Worm (Caenorhabditis elegans): ENCODE data around the gene ppm-2.
A peak's percentile ranks its signal among the peaks of the same experiment; 100 is the strongest.

Gene ppm-2

DNA sequence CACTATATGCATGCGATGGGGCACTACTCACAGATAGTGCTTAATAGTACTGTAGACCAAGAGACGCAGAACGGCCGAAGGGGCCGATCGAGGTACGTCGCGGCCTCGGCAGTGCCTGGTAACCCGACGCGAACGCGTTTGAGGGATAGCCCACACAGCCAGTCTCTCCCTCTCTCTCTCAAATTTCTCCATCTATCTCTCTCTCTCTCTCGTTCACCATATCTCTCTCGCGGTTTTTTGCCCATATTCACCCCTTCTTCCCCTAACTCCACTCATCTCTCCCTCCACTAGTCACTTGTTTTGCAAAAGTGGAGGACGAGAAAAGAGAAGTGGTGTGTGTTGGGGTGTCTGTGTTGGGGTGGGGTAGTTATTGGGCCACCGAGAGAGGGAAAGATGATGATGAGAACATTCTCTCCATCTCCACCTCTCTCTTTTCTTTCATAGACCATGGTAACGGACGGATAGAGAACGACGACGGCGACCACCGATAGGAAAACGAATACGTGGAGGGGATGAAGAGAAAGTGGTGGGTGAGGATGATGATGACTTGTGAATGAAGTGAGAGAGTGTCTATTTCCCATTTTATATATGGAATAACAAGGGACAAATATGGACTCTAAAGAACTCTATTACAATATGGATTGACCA lies 16.6 kb downstream of the ppm-2 start (continued):
- TF ChIP-seq lin-15B (tag; optimal IDR thresholded peaks at IDR 0.05) = no peak
- TF ChIP-seq elt-3 (tag; optimal IDR thresholded peaks at IDR 0.05) = no peak
- TF ChIP-seq nhr-28 (tag; optimal IDR thresholded peaks at IDR 0.05) = no peak
- no peak for TF ChIP-seq efl-3 (GFP tag; optimal IDR thresholded peaks at IDR 0.05)
- no peak for TF ChIP-seq zag-1 (tag; optimal IDR thresholded peaks at IDR 0.05)
- no peak for TF ChIP-seq egl-13 (tag; optimal IDR thresholded peaks at IDR 0.05)
- no peak for TF ChIP-seq vab-15 (tag; optimal IDR thresholded peaks at IDR 0.05)
- TF ChIP-seq fos-1 (tag; optimal IDR thresholded peaks at IDR 0.05) = no peak
- TF ChIP-seq blmp-1 (tag; optimal IDR thresholded peaks at IDR 0.05) = peak; percentile 87
- peak; percentile 22 for TF ChIP-seq nhr-77 (tag; optimal IDR thresholded peaks at IDR 0.05)
- no peak for TF ChIP-seq lin-13 (GFP tag; optimal IDR thresholded peaks at IDR 0.05)
- TF ChIP-seq C34B4.2 (tag; optimal IDR thresholded peaks at IDR 0.05) = no peak
- TF ChIP-seq grh-1 (GFP tag; IDR thresholded peaks at IDR 0.05) = no peak
- no peak for TF ChIP-seq ztf-4 (tag; optimal IDR thresholded peaks at IDR 0.05)
- peak in 2 of 3 experiments; percentile 3 to 24 for TF ChIP-seq dpl-1 (GFP tag; optimal IDR thresholded peaks at IDR 0.05)
- peak; percentile 25 for TF ChIP-seq unc-86 (tag; optimal IDR thresholded peaks at IDR 0.05)
- TF ChIP-seq skn-1 (tag; optimal IDR thresholded peaks at IDR 0.05) = peak; percentile 71
- TF ChIP-seq lin-14 (GFP tag; optimal IDR thresholded peaks at IDR 0.05) = peak; percentile 94
- TF ChIP-seq dsc-1 (tag; optimal IDR thresholded peaks at IDR 0.05) = no peak
- no peak for TF ChIP-seq nhr-12 (tag; optimal IDR thresholded peaks at IDR 0.05)
- TF ChIP-seq alr-1 (tag; optimal IDR thresholded peaks at IDR 0.05; ENCODE audit: borderline replicate concordance) = no peak
- TF ChIP-seq jun-1 (tag; optimal IDR thresholded peaks at IDR 0.05) = no peak
- TF ChIP-seq Y116A8C.19 (tag; optimal IDR thresholded peaks at IDR 0.05; ENCODE audit: borderline replicate concordance) = no peak
- TF ChIP-seq C04F5.9 (tag; optimal IDR thresholded peaks at IDR 0.05) = no peak
- no peak for TF ChIP-seq tlp-1 (tag; optimal IDR thresholded peaks at IDR 0.05)
- peak; percentile 29 for TF ChIP-seq rnt-1 (tag; optimal IDR thresholded peaks at IDR 0.05)
- TF ChIP-seq lir-3 (tag; optimal IDR thresholded peaks at IDR 0.05; ENCODE audit: poor library complexity) = no peak
- no peak for TF ChIP-seq ceh-63 (GFP tag; optimal IDR thresholded peaks at IDR 0.05)
- TF ChIP-seq ceh-88 (GFP tag; IDR thresholded peaks at IDR 0.05) = no peak
- no peak for TF ChIP-seq nhr-11 (tag; optimal IDR thresholded peaks at IDR 0.05)
- peak in 2 of 3 experiments; percentile 22 to 63 for TF ChIP-seq ceh-82 (tag; optimal IDR thresholded peaks at IDR 0.05)
- no peak for TF ChIP-seq pqm-1 (tag; optimal IDR thresholded peaks at IDR 0.05)
- peak in 1 of 2 experiments; percentile 25 for TF ChIP-seq ztf-11 (tag; optimal IDR thresholded peaks at IDR 0.05)
- TF ChIP-seq unc-98 (GFP tag; IDR thresholded peaks at IDR 0.05) = no peak
- TF ChIP-seq xbp-1 (tag; optimal IDR thresholded peaks at IDR 0.05) = peak; percentile 39
- peak; percentile 61 for TF ChIP-seq snu-23 (GFP tag; optimal IDR thresholded peaks at IDR 0.05)
- TF ChIP-seq efl-1 (optimal IDR thresholded peaks at IDR 0.05) = peak; percentile 36 to 37
- peak; percentile 21 to 95 for TF ChIP-seq efl-1 (GFP tag; optimal IDR thresholded peaks at IDR 0.05 in 1 of 2)
- no peak for TF ChIP-seq zip-4 (GFP tag; optimal IDR thresholded peaks at IDR 0.05)
- TF ChIP-seq ceh-8 (GFP tag; optimal IDR thresholded peaks at IDR 0.05) = no peak
- TF ChIP-seq isw-1 (GFP tag; IDR thresholded peaks at IDR 0.05) = no peak
- TF ChIP-seq unc-130 (tag; optimal IDR thresholded peaks at IDR 0.05) = no peak
- TF ChIP-seq lsy-2 (tag; optimal IDR thresholded peaks at IDR 0.05) = peak; percentile 33 to 62
- peak; percentile 34 for TF ChIP-seq nhr-90 (tag; optimal IDR thresholded peaks at IDR 0.05; ENCODE audit: poor library complexity)
- no peak for TF ChIP-seq ces-1 (GFP tag; optimal IDR thresholded peaks at IDR 0.05)
- no peak for TF ChIP-seq hlh-17 (GFP tag; optimal IDR thresholded peaks at IDR 0.05; ENCODE audit: borderline replicate concordance)
- TF ChIP-seq fkh-8 (tag; optimal IDR thresholded peaks at IDR 0.05) = peak; percentile 43
- no peak for TF ChIP-seq sptf-1 (tag; optimal IDR thresholded peaks at IDR 0.05)
- TF ChIP-seq swsn-7 (tag; optimal IDR thresholded peaks at IDR 0.05) = peak; percentile 46
- no peak for TF ChIP-seq aha-1 (tag; optimal IDR thresholded peaks at IDR 0.05)
- peak in 1 of 2 experiments; percentile 32 for TF ChIP-seq mdl-1 (tag; optimal IDR thresholded peaks at IDR 0.05)
- no peak for TF ChIP-seq lin-39 (tag; optimal IDR thresholded peaks at IDR 0.05)
